Worm (Caenorhabditis elegans) whole organism, L4 larva: ENCODE data around the gene ubc-19.

ENCODE experiments used
- dmd-6 ChIP-seq: fragments of 200-800 bp; sonication (Bioruptor generic); IDR thresholded peaks from 2 replicates; pipeline ENCODE4 v1.3.6; 2022; ENCODE audit warnings: missing genetic modification reagents, missing genetic modification characterization, missing compliant biosample characterization
- dpl-1 ChIP-seq: fragments of 150-350 bp; optimal IDR thresholded peaks from 2 replicates; lab custom pipeline; 2014; ENCODE audit warnings: missing biosample characterization, missing genetic modification reagents, missing genetic modification characterization
- egl-27 ChIP-seq: sonication (generic microtip); optimal IDR thresholded peaks from 3 replicates; lab custom pipeline; 2017; ENCODE audit warnings: missing biosample characterization, missing genetic modification reagents, missing genetic modification characterization
- hif-1 ChIP-seq, 2 experiments: sonication (generic microtip); optimal IDR thresholded peaks; 2 replicates each; lab custom pipeline; 2016 to 2017; ENCODE audit warnings: missing compliant biosample characterization in 2 of 2, missing genetic modification characterization in 2 of 2, missing genetic modification reagents in 2 of 2, missing genotype in 2 of 2, mild to moderate bottlenecking in 1 of 2
- jun-1 ChIP-seq: fragments of 150-350 bp; optimal IDR thresholded peaks from 2 replicates; lab custom pipeline; 2014; ENCODE audit warnings: missing biosample characterization, missing genetic modification reagents, missing genetic modification characterization
- lin-13 ChIP-seq: fragments of 150-350 bp; optimal IDR thresholded peaks from 2 replicates; lab custom pipeline; 2014; ENCODE audit warnings: missing biosample characterization, missing genetic modification reagents, missing genetic modification characterization
- mdl-1 ChIP-seq, 2 experiments: fragments of 150-350 bp in 1 of 2; sonication (generic microtip) in 1 of 2; optimal IDR thresholded peaks; 2 replicates each; lab custom pipeline; 2014 to 2017; ENCODE audit warnings: missing biosample characterization in 2 of 2, missing genetic modification characterization in 2 of 2
- nhr-102 ChIP-seq: sonication (generic microtip); optimal IDR thresholded peaks from 2 replicates; lab custom pipeline; 2016; ENCODE audit warnings: mild to moderate bottlenecking, missing genetic modification characterization, moderate library complexity, missing compliant biosample characterization
- nhr-77 ChIP-seq: fragments of 150-350 bp; optimal IDR thresholded peaks from 2 replicates; lab custom pipeline; 2014; ENCODE audit warnings: missing biosample characterization, missing genetic modification characterization
- tra-1 ChIP-seq: fragments of 200-800 bp; sonication (Bioruptor generic); IDR thresholded peaks from 2 replicates; pipeline ENCODE4 v1.3.6; 2022; ENCODE audit warnings: missing genetic modification reagents, missing genetic modification characterization, missing compliant biosample characterization
- unc-62 ChIP-seq, 3 experiments: fragments of 150-350 bp in 1 of 3; sonication (generic microtip); optimal IDR thresholded peaks in 2 of 3; peaks in 1 of 3; 1 replicate in 1 of 3; 2 replicates in 2 of 3; lab custom pipeline; 2014 to 2017; ENCODE audit warnings: missing biosample characterization in 3 of 3, missing genetic modification characterization in 3 of 3, missing genetic modification reagents in 3 of 3, missing genotype in 1 of 3
- zip-2 ChIP-seq: fragments of 150-350 bp; optimal IDR thresholded peaks from 2 replicates; lab custom pipeline; 2014; ENCODE audit warnings: missing biosample characterization, missing genetic modification characterization

- TF ChIP-seq tra-1 (no peak), unc-62 (GFP tag; optimal IDR thresholded peaks at IDR 0.05 in 1 of 2; lab: Kevin White, UChicago) (peak in 1 of 2 experiments; percentile 72), unc-62 (tag; optimal IDR thresholded peaks at IDR 0.05; lab: Kevin White, UChicago) (no peak), jun-1 (no peak), dmd-6 (no peak), mdl-1 (tag; optimal IDR thresholded peaks at IDR 0.05; lab: Kevin White, UChicago) (no peak), zip-2 (tag; lab: Kevin White, UChicago) (no peak), hif-1 (tag; optimal IDR thresholded peaks at IDR 0.05; lab: Kevin White, UChicago) (no peak), egl-27 (tag; lab: Kevin White, UChicago) (no peak), lin-13 (no peak), nhr-77 (tag; lab: Kevin White, UChicago) (no peak), dpl-1 (GFP tag; lab: Kevin White, UChicago) (no peak), nhr-102 (tag; lab: Kevin White, UChicago) (no peak)
These were observed 51.8 kb downstream of the ubc-19 start for ce11 chrV:18637544-18638366.
